Worm (Caenorhabditis elegans) whole organism, L2 larva: ENCODE measurements around the gene eor-1.
A peak's percentile ranks its signal among the peaks of the same experiment; 100 is the strongest.

Experiments
- C34F6.9 ChIP-seq: fragments of 150-350 bp; optimal IDR thresholded peaks from 2 replicates; lab custom pipeline; 2014; ENCODE audit warnings: missing biosample characterization, missing genetic modification characterization
- F13H6.1 ChIP-seq: sonication (generic microtip); optimal IDR thresholded peaks from 2 replicates; lab custom pipeline; 2016; ENCODE audit warnings: missing genetic modification characterization, missing compliant biosample characterization
- R02D3.7 ChIP-seq: fragments of 150-350 bp; optimal IDR thresholded peaks from 2 replicates; lab custom pipeline; 2014; ENCODE audit warnings: missing biosample characterization, missing genetic modification characterization
- Y55F3AM.14 ChIP-seq: fragments of 200-800 bp; sonication (Bioruptor generic); optimal IDR thresholded peaks from 2 replicates; lab custom pipeline; 2018; ENCODE audit warnings: mild to moderate bottlenecking, missing genetic modification characterization, missing compliant biosample characterization
- ZK546.5 ChIP-seq: sonication (generic microtip); optimal IDR thresholded peaks from 2 replicates; lab custom pipeline; 2017; ENCODE audit warnings: missing biosample characterization, missing genetic modification characterization
- ama-1 ChIP-seq: fragments of 150-350 bp; optimal IDR thresholded peaks from 2 replicates; lab custom pipeline; 2018; ENCODE audit warnings: inconsistent platforms
- blmp-1 ChIP-seq: sonication (generic microtip); optimal IDR thresholded peaks from 2 replicates; lab custom pipeline; 2017; ENCODE audit warnings: missing genetic modification characterization, mild to moderate bottlenecking, missing compliant biosample characterization, antibody characterized with exemption, moderate library complexity; ENCODE audit not compliant: insufficient read depth
- ceh-82 ChIP-seq: fragments of 150-350 bp; optimal IDR thresholded peaks from 2 replicates; lab custom pipeline; 2014; ENCODE audit warnings: missing biosample characterization, missing genetic modification characterization
- crh-2 ChIP-seq: sonication (generic microtip); optimal IDR thresholded peaks from 2 replicates; lab custom pipeline; 2017; ENCODE audit warnings: missing biosample characterization, missing genetic modification characterization
- egl-27 ChIP-seq: sonication (generic microtip); optimal IDR thresholded peaks from 3 replicates; lab custom pipeline; 2017; ENCODE audit warnings: missing biosample characterization, missing genetic modification reagents, missing genetic modification characterization
- elt-3 ChIP-seq: sonication (generic microtip); optimal IDR thresholded peaks from 2 replicates; lab custom pipeline; 2017; ENCODE audit warnings: missing biosample characterization, missing genetic modification characterization
- fos-1 ChIP-seq: fragments of 150-350 bp; optimal IDR thresholded peaks from 2 replicates; lab custom pipeline; 2014; ENCODE audit warnings: missing biosample characterization, missing genetic modification characterization
- gmeb-1 ChIP-seq: fragments of 150-350 bp; optimal IDR thresholded peaks from 2 replicates; lab custom pipeline; 2014; ENCODE audit warnings: missing biosample characterization, missing genetic modification characterization
- lin-11 ChIP-seq: fragments of 150-350 bp; sonication (generic microtip); optimal IDR thresholded peaks from 2 replicates; lab custom pipeline; 2014; ENCODE audit warnings: missing biosample characterization, missing genetic modification characterization, inconsistent platforms, mixed read lengths
- lin-39 ChIP-seq: fragments of 150-350 bp; optimal IDR thresholded peaks from 2 replicates; lab custom pipeline; 2014; ENCODE audit warnings: missing biosample characterization, missing genetic modification reagents, missing genetic modification characterization
- lsy-2 ChIP-seq, 2 experiments: fragments of 150-350 bp in 1 of 2; sonication (generic microtip) in 1 of 2; optimal IDR thresholded peaks; 2 replicates each; lab custom pipeline; 2014 to 2017; ENCODE audit warnings: missing biosample characterization in 2 of 2, missing genetic modification characterization in 2 of 2
- mbf-1 ChIP-seq: sonication (generic microtip); optimal IDR thresholded peaks from 2 replicates; lab custom pipeline; 2017; ENCODE audit warnings: missing biosample characterization, missing genetic modification characterization
- mdl-1 ChIP-seq, 2 experiments: fragments of 150-350 bp in 1 of 2; sonication (generic microtip) in 1 of 2; optimal IDR thresholded peaks; 2 replicates each; lab custom pipeline; 2017; ENCODE audit warnings: missing biosample characterization in 2 of 2, missing genetic modification characterization in 2 of 2
- nhr-129 ChIP-seq: fragments of 150-350 bp; optimal IDR thresholded peaks from 2 replicates; lab custom pipeline; 2014; ENCODE audit warnings: missing biosample characterization, missing genetic modification characterization
- nhr-21 ChIP-seq: fragments of 150-350 bp; optimal IDR thresholded peaks from 2 replicates; lab custom pipeline; 2014; ENCODE audit warnings: missing biosample characterization, missing genetic modification characterization
- nhr-25 ChIP-seq: fragments of 150-350 bp; sonication (generic microtip); optimal IDR thresholded peaks from 3 replicates; lab custom pipeline; 2014; ENCODE audit warnings: missing biosample characterization, missing genetic modification characterization
- nhr-77 ChIP-seq: fragments of 150-350 bp; optimal IDR thresholded peaks from 2 replicates; lab custom pipeline; 2014; ENCODE audit warnings: missing biosample characterization, missing genetic modification characterization
- sem-4 ChIP-seq: fragments of 150-350 bp; optimal IDR thresholded peaks from 2 replicates; lab custom pipeline; 2014; ENCODE audit warnings: missing biosample characterization, missing genetic modification reagents, missing genetic modification characterization
- skn-1 ChIP-seq: sonication (generic microtip); optimal IDR thresholded peaks from 2 replicates; lab custom pipeline; 2017; ENCODE audit warnings: missing biosample characterization, missing genetic modification characterization
- sma-3 ChIP-seq: sonication (generic microtip); optimal IDR thresholded peaks from 2 replicates; lab custom pipeline; 2016; ENCODE audit warnings: missing genetic modification reagents, missing genetic modification characterization, missing compliant biosample characterization
- sma-9 ChIP-seq, 2 experiments: fragments of 150-350 bp in 1 of 2; sonication (generic microtip) in 1 of 2; optimal IDR thresholded peaks; 2 replicates each; lab custom pipeline; 2014 to 2016; ENCODE audit warnings: missing genetic modification characterization in 2 of 2, mild to moderate bottlenecking in 1 of 2, missing biosample characterization in 1 of 2, missing compliant biosample characterization in 1 of 2, missing genetic modification reagents in 1 of 2, moderate library complexity in 1 of 2
- unc-55 ChIP-seq: fragments of 150-350 bp; sonication (generic microtip); optimal IDR thresholded peaks from 3 replicates; lab custom pipeline; 2014; ENCODE audit warnings: missing biosample characterization, missing genetic modification reagents, missing genetic modification characterization
- unc-62 ChIP-seq: fragments of 150-350 bp; optimal IDR thresholded peaks from 2 replicates; lab custom pipeline; 2014; ENCODE audit warnings: missing biosample characterization, missing genetic modification reagents, missing genetic modification characterization
- ztf-11 ChIP-seq: sonication (generic microtip); optimal IDR thresholded peaks from 2 replicates; lab custom pipeline; 2017; ENCODE audit warnings: missing biosample characterization, missing genetic modification characterization
- ztf-4 ChIP-seq: fragments of 150-350 bp; optimal IDR thresholded peaks from 2 replicates; lab custom pipeline; 2014; ENCODE audit warnings: missing biosample characterization, missing genetic modification characterization

eor-1 gene

ce11 chrIV:4795111-4795510 is 3.9 kb downstream of the eor-1 start:
- TF ChIP-seq F13H6.1: no peak
- TF ChIP-seq gmeb-1 (tag; lab: Kevin White, UChicago): no peak
- no peak for TF ChIP-seq ama-1 (lab: Kevin White, UChicago)
- no peak for TF ChIP-seq blmp-1 (tag; lab: Kevin White, UChicago)
- TF ChIP-seq lsy-2 (tag; optimal IDR thresholded peaks at IDR 0.05; lab: Kevin White, UChicago): no peak
- no peak for TF ChIP-seq ztf-11 (tag; lab: Kevin White, UChicago)

ce11 chrIV:4789445-4789844 is 9.5 kb downstream of the eor-1 start, which contains the start of gene R11E3.1:
Gene R11E3.1 (plus strand): TSS chrIV:4789745.
- no peak for TF ChIP-seq sma-3 (GFP tag; lab: Kevin White, UChicago)

ce11 chrIV:4788332-4788731 is 10.6 kb downstream of the eor-1 start, which contains the start of gene nhr-104:
Gene nhr-104 (minus strand): TSS chrIV:4788692.
- TF ChIP-seq lin-11 (tag; lab: Kevin White, UChicago) (no peak), fos-1 (tag; lab: Kevin White, UChicago) (peak; percentile 65), sma-3 (GFP tag; lab: Kevin White, UChicago) (peak; percentile 59), F13H6.1 (peak; percentile 27), lsy-2 (tag; optimal IDR thresholded peaks at IDR 0.05; lab: Kevin White, UChicago) (peak in 1 of 2 experiments; percentile 56), gmeb-1 (tag; lab: Kevin White, UChicago) (peak; percentile 54), mdl-1 (tag; optimal IDR thresholded peaks at IDR 0.05; lab: Kevin White, UChicago) (peak in 1 of 2 experiments; percentile 36), nhr-21 (peak; percentile 38), egl-27 (no peak), blmp-1 (tag; lab: Kevin White, UChicago) (peak; percentile 5), nhr-129 (tag; lab: Kevin White, UChicago) (peak; percentile 86), C34F6.9 (tag; lab: Kevin White, UChicago) (peak; percentile 47), skn-1 (tag; lab: Kevin White, UChicago) (peak; percentile 78), ZK546.5 (tag; lab: Kevin White, UChicago) (no peak), nhr-25 (tag; lab: Kevin White, UChicago) (peak; percentile 60), R02D3.7 (tag; lab: Kevin White, UChicago) (no peak), sma-9 (GFP tag; optimal IDR thresholded peaks at IDR 0.05; lab: Kevin White, UChicago) (peak; percentile 74), sma-9 (tag; optimal IDR thresholded peaks at IDR 0.05; lab: Kevin White, UChicago) (no peak), unc-62 (no peak), Y55F3AM.14 (GFP tag; lab: Kevin White, UChicago) (no peak), mbf-1 (tag; lab: Kevin White, UChicago) (no peak), sem-4 (tag; lab: Kevin White, UChicago) (no peak), crh-2 (tag; lab: Kevin White, UChicago) (peak; percentile 68)

ce11 chrIV:4781123-4781522 is 17.9 kb downstream of the eor-1 start:
- TF ChIP-seq nhr-129 (tag; lab: Kevin White, UChicago) (peak; percentile 7), skn-1 (tag; lab: Kevin White, UChicago) (no peak), ceh-82 (tag; lab: Kevin White, UChicago) (no peak), fos-1 (tag; lab: Kevin White, UChicago) (no peak), unc-55 (peak; percentile 1), F13H6.1 (peak; percentile 50), nhr-25 (tag; lab: Kevin White, UChicago) (no peak), ztf-4 (tag; lab: Kevin White, UChicago) (no peak)

ce11 chrIV:4780129-4780528 is 18.8 kb downstream of the eor-1 start, which contains the start of gene set-15:
Gene set-15 (minus strand): TSS chrIV:4780229.
- no peak for TF ChIP-seq F13H6.1
- TF ChIP-seq elt-3 (tag; lab: Kevin White, UChicago): no peak
- no peak for TF ChIP-seq egl-27

ce11 chrIV:4776501-4776900 is 22.5 kb downstream of the eor-1 start:
- TF ChIP-seq nhr-77 (tag; lab: Kevin White, UChicago) (no peak), elt-3 (tag; lab: Kevin White, UChicago) (no peak), lin-39 (tag; lab: Kevin White, UChicago) (no peak), sem-4 (tag; lab: Kevin White, UChicago) (no peak), blmp-1 (tag; lab: Kevin White, UChicago) (no peak), skn-1 (tag; lab: Kevin White, UChicago) (no peak)
